Worm (Caenorhabditis elegans): ENCODE data around the gene vit-2.

The vit-2 gene

DNA sequence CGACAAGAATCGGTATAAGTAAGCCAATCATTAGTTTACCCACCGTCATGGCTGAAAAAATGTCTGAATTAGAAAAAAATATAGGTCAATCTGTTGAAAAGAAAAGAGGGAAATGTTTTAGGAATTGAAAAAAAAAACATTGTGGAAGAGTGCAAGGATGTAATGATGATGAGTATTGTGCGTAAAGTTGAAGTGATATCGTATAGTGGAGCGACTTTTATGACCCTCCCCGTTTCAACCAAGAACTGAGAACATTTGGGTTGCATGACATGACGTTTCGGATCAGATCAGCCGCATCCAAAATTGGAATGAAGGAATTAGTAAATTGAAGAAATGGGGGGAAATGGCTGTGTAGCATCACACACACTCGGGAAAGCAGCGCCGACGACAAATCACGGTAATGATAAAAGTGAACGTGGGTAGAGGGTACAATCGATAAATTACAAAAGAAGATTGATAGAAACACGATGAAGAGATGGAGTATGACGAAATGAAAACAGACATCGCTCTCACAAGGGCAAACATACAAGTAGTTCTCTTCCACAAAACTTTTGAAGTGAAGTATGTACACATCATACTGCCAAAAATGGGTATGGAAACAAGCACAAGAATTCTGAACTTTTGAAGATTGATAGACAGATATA, 16.1 kb downstream of the vit-2 start, which contains the start of gene apl-1:
apl-1 (minus strand) TSS at position 51 of the 644 bp plus-strand sequence.
- peak; percentile 70 for TF ChIP-seq nhr-28 (tag; optimal IDR thresholded peaks at IDR 0.05)
- no peak for TF ChIP-seq F44E2.7 (GFP tag; IDR thresholded peaks at IDR 0.05)
- TF ChIP-seq mxl-3 (GFP tag; optimal IDR thresholded peaks at IDR 0.05): peak; percentile 14
- peak; percentile 23 for TF ChIP-seq hlh-30 (tag; optimal IDR thresholded peaks at IDR 0.05; ENCODE audit: insufficient read depth)
- peak; percentile 16 for TF ChIP-seq nhr-25 (tag; optimal IDR thresholded peaks at IDR 0.05; ENCODE audit: borderline replicate concordance, insufficient read depth)
- no peak for TF ChIP-seq daf-16 (GFP tag; optimal IDR thresholded peaks at IDR 0.05)
- peak; percentile 2 for TF ChIP-seq daf-16 (tag; optimal IDR thresholded peaks at IDR 0.05)
- no peak for TF ChIP-seq pqm-1 (tag; optimal IDR thresholded peaks at IDR 0.05)
- peak; percentile 19; the same call in 1 of the 2 replicates for TF ChIP-seq dmd-6 (GFP tag; IDR thresholded peaks at IDR 0.05)
- 0 out of 2 replicates have a peak, but pooled peaks have one; percentile 17 for TF ChIP-seq hmg-1.1 (GFP tag; IDR thresholded peaks at IDR 0.05)

DNA sequence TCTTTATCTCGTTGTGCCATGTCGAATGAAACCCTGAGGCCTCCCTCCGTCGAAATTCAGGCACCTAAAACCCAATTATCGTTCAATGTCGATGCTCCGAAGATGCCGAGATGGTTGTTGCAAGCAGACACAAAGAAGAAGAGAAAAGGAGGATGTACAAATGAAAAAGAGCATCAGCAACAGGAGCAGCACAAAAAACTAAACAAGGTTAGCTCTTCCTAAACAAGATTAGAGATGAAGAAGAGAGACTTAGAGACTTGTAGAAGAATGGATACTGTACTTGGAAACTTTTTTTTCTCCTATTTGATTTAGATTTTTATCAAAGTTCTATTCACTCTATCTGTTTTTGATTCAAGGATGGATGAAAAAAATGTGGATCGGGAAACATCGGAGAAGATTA, 16.7 kb downstream of the vit-2 start:
- TF ChIP-seq ZK546.5 (tag; optimal IDR thresholded peaks at IDR 0.05) (no peak), mdl-1 (tag; optimal IDR thresholded peaks at IDR 0.05) (no peak), ceh-44 (GFP tag; IDR thresholded peaks at IDR 0.05) (no peak), mep-1 (tag; optimal IDR thresholded peaks at IDR 0.05) (no peak), ceh-32 (tag; optimal IDR thresholded peaks at IDR 0.05; ENCODE audit: poor library complexity) (no peak), nhr-111 (GFP tag; optimal IDR thresholded peaks at IDR 0.05) (no peak), lin-15B (tag; optimal IDR thresholded peaks at IDR 0.05) (no peak), zag-1 (tag; optimal IDR thresholded peaks at IDR 0.05) (no peak), F44E2.7 (GFP tag; IDR thresholded peaks at IDR 0.05) (no peak), skn-1 (tag; optimal IDR thresholded peaks at IDR 0.05) (no peak), aha-1 (tag) (peak; percentile 29), zfp-3 (GFP tag; conservative IDR thresholded peaks at IDR 0.05) (no peak), tra-1 (GFP tag; IDR thresholded peaks at IDR 0.05) (no peak), unc-130 (GFP tag; optimal IDR thresholded peaks at IDR 0.05) (no peak), nhr-6 (tag; optimal IDR thresholded peaks at IDR 0.05) (no peak), dmd-8 (GFP tag; IDR thresholded peaks at IDR 0.05) (no peak), set-16 (GFP tag; IDR thresholded peaks at IDR 0.05) (no peak), mes-2 (tag; optimal IDR thresholded peaks at IDR 0.05; ENCODE audit: poor library complexity, severe bottlenecking) (peak; percentile 9), dmd-6 (GFP tag; IDR thresholded peaks at IDR 0.05) (0 out of 2 replicates have a peak, but pooled peaks have one; percentile 6), ces-1 (GFP tag; optimal IDR thresholded peaks at IDR 0.05) (peak; percentile 95), lin-13 (GFP tag; optimal IDR thresholded peaks at IDR 0.05) (no peak), ceh-82 (tag; optimal IDR thresholded peaks at IDR 0.05) (no peak), ctbp-1 (GFP tag; IDR thresholded peaks at IDR 0.05) (peak; percentile 73), Y75B8A.6 (GFP tag; IDR thresholded peaks at IDR 0.05) (no peak), nhr-28 (tag; optimal IDR thresholded peaks at IDR 0.05) (no peak), snpc-4 (tag; optimal IDR thresholded peaks at IDR 0.05) (no peak), mxl-2 (GFP tag; conservative IDR thresholded peaks at IDR 0.05) (no peak), T20F7.1 (GFP tag; optimal IDR thresholded peaks at IDR 0.05) (no peak), nhr-11 (tag; optimal IDR thresholded peaks at IDR 0.05) (no peak), fkh-10 (GFP tag; optimal IDR thresholded peaks at IDR 0.05) (peak; percentile 49), lin-29 (GFP tag; IDR thresholded peaks at IDR 0.05) (no peak), jun-1 (tag; optimal IDR thresholded peaks at IDR 0.05) (no peak), pqm-1 (tag; optimal IDR thresholded peaks at IDR 0.05) (no peak), nhr-76 (tag; optimal IDR thresholded peaks at IDR 0.05) (no peak), mxl-3 (GFP tag; optimal IDR thresholded peaks at IDR 0.05) (no peak), lsy-2 (tag; optimal IDR thresholded peaks at IDR 0.05) (peak in 1 of 2 experiments; percentile 52)

All from whole organism, L4 larva.